Fruit fly (Drosophila melanogaster) whole organism, adult: ENCODE measurements around the gene CG10793.

Experiments used
- CG11617 ChIP-seq: fragments of 200-800 bp; sonication (Bioruptor generic); optimal IDR thresholded peaks from 2 replicates; lab custom pipeline; 2017; ENCODE audit warnings: mild to moderate bottlenecking, missing biosample characterization, missing genetic modification reagents, missing genetic modification characterization
- CG12768 ChIP-seq: fragments of 200-800 bp; sonication (Bioruptor generic); optimal IDR thresholded peaks from 2 replicates; lab custom pipeline; 2017; ENCODE audit warnings: missing biosample characterization, missing genetic modification characterization, mild to moderate bottlenecking, moderate library complexity, missing genetic modification reagents
- CG14711 ChIP-seq: fragments of 200-800 bp; sonication (Bioruptor generic); optimal IDR thresholded peaks from 2 replicates; lab custom pipeline; 2018; ENCODE audit warnings: missing biosample characterization, mild to moderate bottlenecking, missing genetic modification characterization, moderate library complexity
- CG1620 ChIP-seq: fragments of 200-800 bp; sonication (Bioruptor generic); optimal IDR thresholded peaks from 2 replicates; lab custom pipeline; 2016; ENCODE audit warnings: missing biosample characterization, missing genetic modification characterization
- CG33017 ChIP-seq: fragments of 200-800 bp; sonication (Bioruptor generic); optimal IDR thresholded peaks from 2 replicates; lab custom pipeline; 2018; ENCODE audit warnings: missing biosample characterization, mild to moderate bottlenecking, missing genetic modification characterization, moderate library complexity
- CG5204 ChIP-seq: fragments of 200-800 bp; sonication (Bioruptor generic); optimal IDR thresholded peaks from 2 replicates; lab custom pipeline; 2016; ENCODE audit warnings: missing biosample characterization, missing genetic modification characterization
- CG7045 ChIP-seq: fragments of 200-800 bp; sonication (Bioruptor generic); optimal IDR thresholded peaks from 2 replicates; lab custom pipeline; 2017; ENCODE audit warnings: missing biosample characterization, mild to moderate bottlenecking, missing genetic modification characterization
- CG7101 ChIP-seq: fragments of 200-800 bp; sonication (Bioruptor generic); optimal IDR thresholded peaks from 2 replicates; lab custom pipeline; 2018; ENCODE audit warnings: missing biosample characterization, mild to moderate bottlenecking, missing genetic modification characterization, moderate library complexity
- Clk ChIP-seq: fragments of 200-800 bp; sonication (Bioruptor generic); optimal IDR thresholded peaks from 2 replicates; lab custom pipeline; 2017; ENCODE audit warnings: missing biosample characterization, missing genetic modification characterization
- Crg-1 ChIP-seq: fragments of 200-800 bp; sonication (Bioruptor generic); optimal IDR thresholded peaks from 2 replicates; lab custom pipeline; 2016; ENCODE audit warnings: missing biosample characterization, missing genetic modification characterization
- Hr96 ChIP-seq: fragments of 200-800 bp; sonication (Bioruptor generic); optimal IDR thresholded peaks from 2 replicates; lab custom pipeline; 2016; ENCODE audit warnings: missing biosample characterization, missing genetic modification characterization
- Mnt ChIP-seq: fragments of 200-800 bp; sonication (Bioruptor generic); optimal IDR thresholded peaks from 2 replicates; lab custom pipeline; 2016; ENCODE audit warnings: missing biosample characterization, mild to moderate bottlenecking, missing genetic modification characterization
- bab1 ChIP-seq: fragments of 200-800 bp; sonication (Bioruptor generic); optimal IDR thresholded peaks from 3 replicates; lab custom pipeline; 2019; ENCODE audit warnings: missing biosample characterization, mild to moderate bottlenecking, missing genetic modification characterization, moderate library complexity
- cic ChIP-seq: fragments of 200-800 bp; sonication (Bioruptor generic); optimal IDR thresholded peaks from 2 replicates; lab custom pipeline; 2017; ENCODE audit warnings: missing biosample characterization, mild to moderate bottlenecking, missing genetic modification characterization, moderate library complexity
- cnc ChIP-seq, 2 experiments: fragments of >200 bp; optimal IDR thresholded peaks; 2 replicates each; lab custom pipeline; 2017
- kay ChIP-seq: fragments of 200-800 bp; sonication (Bioruptor generic); peaks from one replicate; lab custom pipeline; 2016; ENCODE audit warnings: missing biosample characterization, missing genetic modification characterization, borderline replicate concordance
- ovo ChIP-seq: fragments of 200-800 bp; sonication (Bioruptor generic); optimal IDR thresholded peaks from 2 replicates; lab custom pipeline; 2016; ENCODE audit warnings: missing biosample characterization, missing genetic modification characterization
- pad ChIP-seq: fragments of 200-800 bp; sonication (Bioruptor generic); optimal IDR thresholded peaks from 3 replicates; lab custom pipeline; 2017; ENCODE audit warnings: missing biosample characterization, missing genetic modification characterization, mild to moderate bottlenecking, moderate library complexity, missing genetic modification reagents
- tj ChIP-seq: fragments of 200-800 bp; sonication (Bioruptor generic); optimal IDR thresholded peaks from 3 replicates; lab custom pipeline; 2017; ENCODE audit warnings: missing biosample characterization, mild to moderate bottlenecking, missing genetic modification characterization, moderate library complexity
- toe ChIP-seq: fragments of 200-800 bp; sonication (Bioruptor generic); optimal IDR thresholded peaks from 2 replicates; lab custom pipeline; 2016; ENCODE audit warnings: missing biosample characterization, missing genetic modification characterization

Gene CG10793

dm6 chrX:3350982-3351381 lies 34.8 kb upstream of the CG10793 start:
- TF ChIP-seq pad (no peak), bab1 (GFP tag; lab: Kevin White, UChicago) (no peak), CG12768 (GFP tag; lab: Kevin White, UChicago) (no peak), Clk (GFP tag; lab: Kevin White, UChicago) (no peak), cic (GFP tag; lab: Kevin White, UChicago) (no peak), CG7045 (GFP tag; lab: Kevin White, UChicago) (no peak), CG14711 (tag; lab: Kevin White, UChicago) (no peak), CG33017 (no peak), tj (no peak), ovo (GFP tag; lab: Kevin White, UChicago) (no peak), cnc (optimal IDR thresholded peaks at IDR 0.05; lab: Kevin White, UChicago) (no peak), CG1620 (GFP tag; lab: Kevin White, UChicago) (no peak), Crg-1 (GFP tag; lab: Kevin White, UChicago) (no peak), CG7101 (tag; lab: Kevin White, UChicago) (no peak), CG11617 (no peak), Mnt (GFP tag; lab: Kevin White, UChicago) (no peak), kay (GFP tag; lab: Kevin White, UChicago) (no peak)

dm6 chrX:3349598-3350237 lies 33.5 kb upstream of the CG10793 start:
- TF ChIP-seq Hr96: no peak
- TF ChIP-seq CG33017: no peak
- no peak for TF ChIP-seq Mnt (GFP tag; lab: Kevin White, UChicago)
- TF ChIP-seq CG5204 (GFP tag; lab: Kevin White, UChicago): no peak
- no peak for TF ChIP-seq toe
- no peak for TF ChIP-seq tj
- TF ChIP-seq bab1 (GFP tag; lab: Kevin White, UChicago): no peak
- no peak for TF ChIP-seq Crg-1 (GFP tag; lab: Kevin White, UChicago)
- no peak for TF ChIP-seq ovo (GFP tag; lab: Kevin White, UChicago)
- TF ChIP-seq cic (GFP tag; lab: Kevin White, UChicago): no peak
- no peak for TF ChIP-seq CG12768 (GFP tag; lab: Kevin White, UChicago)
- no peak for TF ChIP-seq kay (GFP tag; lab: Kevin White, UChicago)
- no peak for TF ChIP-seq cnc (optimal IDR thresholded peaks at IDR 0.05; lab: Kevin White, UChicago)
- TF ChIP-seq CG14711 (tag; lab: Kevin White, UChicago): no peak

DNA sequence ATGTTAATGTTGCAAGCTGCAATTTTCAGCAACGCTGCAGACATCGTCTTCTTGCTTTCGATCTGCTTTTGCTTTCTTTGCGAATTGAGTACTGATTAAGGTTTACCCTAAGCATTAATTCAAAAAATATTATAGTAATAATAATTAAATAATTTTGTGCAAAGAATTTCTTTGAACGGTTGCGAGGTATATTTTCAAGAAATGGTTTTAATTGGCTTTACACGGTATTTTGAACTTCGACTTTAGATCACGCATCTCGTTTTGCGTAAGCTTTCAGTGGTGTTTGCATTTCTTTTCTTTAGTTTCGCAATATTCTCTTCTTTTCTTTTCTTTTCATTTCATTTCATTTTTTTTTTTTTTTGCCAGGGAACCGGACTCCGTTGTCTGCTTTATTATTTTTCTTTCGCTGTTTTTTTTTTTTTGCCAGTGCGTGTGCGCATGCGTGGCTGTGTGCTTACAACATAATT lies 30.5 kb upstream of the CG10793 start:
- TF ChIP-seq Hr96: no peak
- peak; percentile 20 for TF ChIP-seq bab1 (GFP tag; lab: Kevin White, UChicago)

DNA sequence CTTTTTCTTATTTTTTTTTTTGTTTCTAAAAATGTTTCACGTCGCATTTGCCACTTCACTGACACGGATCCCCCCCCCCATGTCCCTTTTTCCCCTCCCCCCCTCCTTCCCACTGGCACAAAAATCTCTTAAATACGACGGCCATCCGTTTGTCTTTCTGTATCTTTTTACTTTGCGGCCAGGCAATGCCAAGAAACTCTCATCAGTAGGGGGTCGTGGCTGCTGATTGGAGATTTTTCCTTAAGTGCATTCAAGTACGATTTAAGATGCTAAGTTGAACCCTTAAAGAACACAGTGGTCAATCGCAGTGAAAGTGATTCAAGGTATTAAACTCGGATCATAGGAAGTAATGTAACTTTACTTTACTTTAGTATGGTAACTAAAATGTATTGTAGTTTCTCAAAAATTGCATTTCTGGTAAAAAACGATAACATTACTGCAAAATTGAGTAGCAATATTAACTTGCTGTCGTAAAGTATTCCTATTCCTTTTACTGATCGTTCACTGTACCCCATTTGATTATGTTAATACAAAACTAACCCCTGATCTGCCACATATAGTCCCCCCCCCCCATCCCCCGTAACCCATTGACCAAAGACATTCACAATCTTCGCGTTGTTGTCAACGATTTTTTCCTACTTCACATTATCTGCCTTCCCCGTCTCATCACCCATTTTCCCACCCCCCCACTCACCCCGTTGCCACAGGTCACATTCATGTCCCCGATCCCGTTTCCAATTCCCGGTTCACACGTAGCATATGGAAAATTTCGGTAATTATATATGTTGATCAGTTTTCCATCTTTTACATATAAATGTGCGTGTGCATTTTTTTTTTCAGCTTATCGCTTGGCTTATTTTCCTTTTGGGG lies 28.5 kb upstream of the CG10793 start:
- TF ChIP-seq CG7101 (tag; lab: Kevin White, UChicago) (no peak), kay (GFP tag; lab: Kevin White, UChicago) (peak; percentile 42), ovo (GFP tag; lab: Kevin White, UChicago) (no peak)

DNA sequence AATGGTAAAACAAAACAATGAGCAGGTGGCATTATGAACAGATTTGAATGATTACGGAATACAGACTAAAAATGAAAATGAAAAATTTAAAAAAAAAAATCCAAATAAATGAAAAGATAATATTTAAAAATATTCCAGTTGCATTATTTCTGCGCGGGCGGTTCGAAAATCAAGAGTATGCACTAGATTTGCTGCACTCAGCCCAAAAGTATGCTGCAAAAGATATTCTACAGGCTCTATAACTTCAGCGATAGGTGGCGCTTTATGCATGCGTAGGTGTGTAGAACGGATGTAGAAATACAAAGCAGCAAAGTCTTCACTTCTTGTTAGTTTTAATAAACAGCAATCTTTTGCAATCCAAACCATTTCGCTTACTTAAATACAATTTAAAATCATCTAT lies 27.5 kb upstream of the CG10793 start:
- peak; percentile 32 for TF ChIP-seq bab1 (GFP tag; lab: Kevin White, UChicago)
- TF ChIP-seq tj: peak; percentile 12
- TF ChIP-seq Clk (GFP tag; lab: Kevin White, UChicago): no peak
- no peak for TF ChIP-seq CG33017
- TF ChIP-seq CG11617: no peak
- no peak for TF ChIP-seq Mnt (GFP tag; lab: Kevin White, UChicago)
- peak; percentile 4 for TF ChIP-seq Crg-1 (GFP tag; lab: Kevin White, UChicago)

DNA sequence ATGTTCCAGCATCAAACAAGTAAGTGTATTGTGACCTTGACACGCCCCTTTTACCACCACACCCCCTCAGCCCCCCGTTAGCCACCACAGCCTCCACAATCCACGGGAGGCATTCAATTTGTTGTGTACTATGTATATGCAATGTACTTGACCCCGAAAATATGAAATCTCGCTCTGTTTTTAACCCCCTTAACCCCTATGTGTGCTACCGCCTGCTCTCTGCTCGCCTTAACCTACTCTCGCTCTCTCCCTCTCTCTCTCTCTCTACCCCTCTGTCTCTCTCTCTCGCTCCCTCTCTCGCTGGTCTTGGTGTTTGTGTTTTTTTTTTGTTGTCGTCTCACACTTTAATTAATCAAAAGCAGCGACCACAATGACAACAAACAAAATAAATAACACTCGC lies 16.3 kb upstream of the CG10793 start:
- TF ChIP-seq kay (GFP tag; lab: Kevin White, UChicago): no peak
- TF ChIP-seq cic (GFP tag; lab: Kevin White, UChicago): no peak
- TF ChIP-seq bab1 (GFP tag; lab: Kevin White, UChicago): no peak
- no peak for TF ChIP-seq CG11617
- no peak for TF ChIP-seq tj
- no peak for TF ChIP-seq CG33017
- TF ChIP-seq CG1620 (GFP tag; lab: Kevin White, UChicago): no peak
- no peak for TF ChIP-seq Clk (GFP tag; lab: Kevin White, UChicago)
- TF ChIP-seq CG12768 (GFP tag; lab: Kevin White, UChicago): no peak
- TF ChIP-seq CG7045 (GFP tag; lab: Kevin White, UChicago): no peak
- TF ChIP-seq Hr96: no peak

DNA sequence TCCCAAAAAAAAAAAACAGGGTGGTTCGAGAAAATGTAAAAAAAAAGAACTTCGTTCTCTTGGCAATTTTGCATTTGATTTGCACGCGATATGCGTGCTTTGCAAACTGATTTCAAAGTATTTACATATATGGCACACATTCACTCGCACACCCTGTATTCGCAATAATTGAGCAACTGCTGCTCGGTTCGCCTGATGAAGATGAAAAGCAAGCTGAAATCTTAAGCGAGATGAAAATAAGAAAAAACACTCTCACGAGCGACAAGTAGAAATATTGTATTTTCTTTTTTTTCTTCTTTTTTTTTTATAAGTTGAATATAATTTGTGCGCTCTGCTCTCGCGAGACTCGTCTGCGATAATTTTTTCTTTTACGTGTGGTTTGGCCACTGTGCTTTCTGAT lies 12.8 kb upstream of the CG10793 start:
- TF ChIP-seq toe: peak; percentile 2
- peak; percentile 66 for TF ChIP-seq CG7101 (tag; lab: Kevin White, UChicago)
- no peak for TF ChIP-seq ovo (GFP tag; lab: Kevin White, UChicago)
- TF ChIP-seq Clk (GFP tag; lab: Kevin White, UChicago): no peak
- peak; percentile 51 for TF ChIP-seq CG33017
- peak; percentile 66 for TF ChIP-seq CG14711 (tag; lab: Kevin White, UChicago)
- TF ChIP-seq cnc (optimal IDR thresholded peaks at IDR 0.05; lab: Kevin White, UChicago): no peak
- TF ChIP-seq Mnt (GFP tag; lab: Kevin White, UChicago): no peak
- no peak for TF ChIP-seq CG1620 (GFP tag; lab: Kevin White, UChicago)
- TF ChIP-seq kay (GFP tag; lab: Kevin White, UChicago): no peak
- TF ChIP-seq cic (GFP tag; lab: Kevin White, UChicago): no peak
- peak; percentile 17 for TF ChIP-seq CG11617
- peak; percentile 36 for TF ChIP-seq CG5204 (GFP tag; lab: Kevin White, UChicago)
- no peak for TF ChIP-seq Crg-1 (GFP tag; lab: Kevin White, UChicago)
- peak; percentile 7 for TF ChIP-seq bab1 (GFP tag; lab: Kevin White, UChicago)
- no peak for TF ChIP-seq CG12768 (GFP tag; lab: Kevin White, UChicago)
- no peak for TF ChIP-seq pad
- no peak for TF ChIP-seq Hr96
- TF ChIP-seq CG7045 (GFP tag; lab: Kevin White, UChicago): peak; percentile 45
- TF ChIP-seq tj: peak; percentile 8
